Worm (Caenorhabditis elegans) whole organism, L1 larva: Measurements from ENCODE around the gene rskd-1.
A peak's percentile ranks its signal among the peaks of the same experiment; 100 is the strongest.

Experiments
- F16B12.6 ChIP-seq: fragments of 150-350 bp; optimal IDR thresholded peaks from 2 replicates; lab custom pipeline; 2014; ENCODE audit warnings: missing biosample characterization, missing genetic modification characterization
- Y116A8C.19 ChIP-seq: sonication (generic microtip); optimal IDR thresholded peaks from 2 replicates; lab custom pipeline; 2016; ENCODE audit warnings: missing compliant biosample characterization, missing genetic modification characterization, borderline replicate concordance
- alr-1 ChIP-seq: fragments of 200-800 bp; sonication (Bioruptor generic); optimal IDR thresholded peaks from 2 replicates; lab custom pipeline; 2018; ENCODE audit warnings: borderline replicate concordance, mild to moderate bottlenecking, missing genetic modification characterization, missing compliant biosample characterization
- blmp-1 ChIP-seq: fragments of 150-350 bp; optimal IDR thresholded peaks from 2 replicates; lab custom pipeline; 2014; ENCODE audit warnings: missing biosample characterization, missing genetic modification characterization
- ceh-63 ChIP-seq: fragments of 200-800 bp; sonication (Bioruptor generic); optimal IDR thresholded peaks from 2 replicates; lab custom pipeline; 2018; ENCODE audit warnings: mild to moderate bottlenecking, missing genetic modification characterization, missing compliant biosample characterization
- ceh-88 ChIP-seq: fragments of 200-800 bp; sonication (Bioruptor generic); IDR thresholded peaks from 2 replicates; pipeline ENCODE4 v1.3.6; 2022; ENCODE audit warnings: missing genetic modification characterization, missing compliant biosample characterization
- ceh-90 ChIP-seq: sonication (generic microtip); optimal IDR thresholded peaks from 2 replicates; lab custom pipeline; 2016; ENCODE audit warnings: missing genetic modification characterization, missing compliant biosample characterization
- ces-1 ChIP-seq: fragments of 150-350 bp; optimal IDR thresholded peaks from 2 replicates; lab custom pipeline; 2014; ENCODE audit warnings: missing biosample characterization, missing genetic modification reagents, missing genetic modification characterization
- dpl-1 ChIP-seq, 3 experiments: fragments of 150-350 bp in 2 of 3; sonication (generic microtip) in 1 of 3; optimal IDR thresholded peaks; 2 replicates each; lab custom pipeline; 2014 to 2017; ENCODE audit warnings: missing biosample characterization in 3 of 3, missing genetic modification characterization in 3 of 3, missing genetic modification reagents in 3 of 3
- dsc-1 ChIP-seq: sonication (generic microtip); optimal IDR thresholded peaks from 2 replicates; lab custom pipeline; 2016; ENCODE audit warnings: mild to moderate bottlenecking, missing genetic modification characterization, missing compliant biosample characterization
- efl-1 ChIP-seq, 4 experiments: fragments of 150-350 bp; optimal IDR thresholded peaks in 3 of 4; peaks in 1 of 4; 1 replicate in 1 of 4; 2 replicates in 3 of 4; lab custom pipeline; 2014; ENCODE audit warnings: missing biosample characterization in 2 of 4, missing genetic modification characterization in 2 of 4, missing genetic modification reagents in 2 of 4
- egl-13 ChIP-seq: sonication (generic microtip); optimal IDR thresholded peaks from 2 replicates; lab custom pipeline; 2016; ENCODE audit warnings: missing genotype, missing genetic modification reagents, missing genetic modification characterization, missing compliant biosample characterization
- ets-5 ChIP-seq: fragments of 200-800 bp; sonication (Bioruptor generic); IDR thresholded peaks from 2 replicates; pipeline ENCODE4 v1.3.6; 2022; ENCODE audit warnings: missing genetic modification characterization, missing compliant biosample characterization
- fkh-4 ChIP-seq: sonication (generic microtip); optimal IDR thresholded peaks from 2 replicates; lab custom pipeline; 2016; ENCODE audit warnings: missing compliant biosample characterization, missing genetic modification characterization, borderline replicate concordance
- fos-1 ChIP-seq: fragments of 150-350 bp; optimal IDR thresholded peaks from 2 replicates; lab custom pipeline; 2014; ENCODE audit warnings: missing biosample characterization, missing genetic modification characterization
- grh-1 ChIP-seq: fragments of 200-800 bp; sonication (Bioruptor generic); IDR thresholded peaks from 2 replicates; pipeline ENCODE4 v1.3.6; 2022; ENCODE audit warnings: missing genetic modification reagents, missing genetic modification characterization, missing compliant biosample characterization
- hlh-17 ChIP-seq: fragments of 200-800 bp; sonication (Bioruptor generic); optimal IDR thresholded peaks from 2 replicates; lab custom pipeline; 2018; ENCODE audit warnings: missing genetic modification characterization, mild to moderate bottlenecking, missing compliant biosample characterization, moderate library complexity, borderline replicate concordance
- hlh-4 ChIP-seq: sonication (generic microtip); optimal IDR thresholded peaks from 2 replicates; lab custom pipeline; 2016; ENCODE audit warnings: mild to moderate bottlenecking, missing genetic modification characterization, missing compliant biosample characterization
- hpl-2 ChIP-seq: fragments of 150-350 bp; optimal IDR thresholded peaks from 2 replicates; lab custom pipeline; 2014; ENCODE audit warnings: missing biosample characterization, missing genetic modification reagents, missing genetic modification characterization
- irx-1 ChIP-seq: sonication (generic microtip); optimal IDR thresholded peaks from 2 replicates; lab custom pipeline; 2016; ENCODE audit warnings: missing genetic modification characterization, missing compliant biosample characterization
- isw-1 ChIP-seq: fragments of 200-800 bp; sonication (Bioruptor generic); IDR thresholded peaks from 2 replicates; pipeline ENCODE4 v1.3.6; 2022; ENCODE audit warnings: missing genetic modification characterization, missing compliant biosample characterization
- lin-13 ChIP-seq: fragments of 150-350 bp; optimal IDR thresholded peaks from 2 replicates; lab custom pipeline; 2014; ENCODE audit warnings: missing biosample characterization, missing genetic modification reagents, missing genetic modification characterization
- lin-35 ChIP-seq, 2 experiments: fragments of 150-350 bp; optimal IDR thresholded peaks; 2 replicates each; lab custom pipeline; 2014; ENCODE audit warnings: missing biosample characterization in 2 of 2, missing genetic modification characterization in 2 of 2, missing genetic modification reagents in 2 of 2
- lin-39 ChIP-seq: fragments of 150-350 bp; optimal IDR thresholded peaks from 2 replicates; lab custom pipeline; 2014; ENCODE audit warnings: missing biosample characterization, missing genetic modification reagents, missing genetic modification characterization
- lsy-2 ChIP-seq, 2 experiments: fragments of 150-350 bp; optimal IDR thresholded peaks; 2 replicates each; lab custom pipeline; 2014; ENCODE audit warnings: missing biosample characterization in 2 of 2, missing genetic modification characterization in 2 of 2
- mdl-1 ChIP-seq, 2 experiments: fragments of 150-350 bp; optimal IDR thresholded peaks; 2 replicates each; lab custom pipeline; 2014 to 2017; ENCODE audit warnings: missing biosample characterization in 2 of 2, missing genetic modification characterization in 2 of 2, inconsistent platforms in 1 of 2
- mep-1 ChIP-seq: fragments of 150-350 bp; optimal IDR thresholded peaks from 2 replicates; lab custom pipeline; 2014; ENCODE audit warnings: missing biosample characterization, missing genetic modification characterization
- nhr-11 ChIP-seq: fragments of 150-350 bp; optimal IDR thresholded peaks from 2 replicates; lab custom pipeline; 2014; ENCODE audit warnings: missing biosample characterization, missing genetic modification characterization
- nhr-12 ChIP-seq: sonication (generic microtip); optimal IDR thresholded peaks from 2 replicates; lab custom pipeline; 2017; ENCODE audit warnings: missing biosample characterization, missing genetic modification characterization
- nhr-237 ChIP-seq: fragments of 150-350 bp; optimal IDR thresholded peaks from 2 replicates; lab custom pipeline; 2014; ENCODE audit warnings: missing biosample characterization, missing genetic modification characterization
- nhr-47 ChIP-seq: sonication (generic microtip); optimal IDR thresholded peaks from 2 replicates; lab custom pipeline; 2016; ENCODE audit warnings: mild to moderate bottlenecking, missing genetic modification characterization, moderate library complexity, missing compliant biosample characterization
- nhr-76 ChIP-seq: sonication (generic microtip); optimal IDR thresholded peaks from 2 replicates; lab custom pipeline; 2017; ENCODE audit warnings: missing biosample characterization, missing genetic modification characterization
- nhr-77 ChIP-seq: fragments of 150-350 bp; optimal IDR thresholded peaks from 2 replicates; lab custom pipeline; 2014; ENCODE audit warnings: missing biosample characterization, missing genetic modification characterization
- nhr-85 ChIP-seq: sonication (generic microtip); peaks from one replicate; lab custom pipeline; 2016; ENCODE audit warnings: missing genetic modification characterization, inconsistent platforms, missing compliant biosample characterization
- nhr-90 ChIP-seq: sonication (generic microtip); optimal IDR thresholded peaks from 2 replicates; lab custom pipeline; 2016; ENCODE audit warnings: mild to moderate bottlenecking, missing genetic modification characterization, missing compliant biosample characterization; ENCODE audit not compliant: poor library complexity
- pag-3 ChIP-seq: sonication (generic microtip); optimal IDR thresholded peaks from 2 replicates; lab custom pipeline; 2017; ENCODE audit warnings: missing genetic modification characterization, mild to moderate bottlenecking, missing compliant biosample characterization, antibody characterized with exemption, borderline replicate concordance; ENCODE audit not compliant: insufficient read depth
- pqm-1 ChIP-seq: sonication (generic microtip); optimal IDR thresholded peaks from 3 replicates; lab custom pipeline; 2017; ENCODE audit warnings: missing biosample characterization, missing genetic modification characterization
- rnt-1 ChIP-seq: sonication (generic microtip); optimal IDR thresholded peaks from 2 replicates; lab custom pipeline; 2016; ENCODE audit warnings: mild to moderate bottlenecking, missing genetic modification characterization, moderate library complexity, missing compliant biosample characterization
- skn-1 ChIP-seq: fragments of 150-350 bp; optimal IDR thresholded peaks from 2 replicates; lab custom pipeline; 2014; ENCODE audit warnings: missing biosample characterization, missing genetic modification characterization
- sox-4 ChIP-seq: sonication (generic microtip); optimal IDR thresholded peaks from 2 replicates; lab custom pipeline; 2016; ENCODE audit warnings: missing genetic modification characterization, missing compliant biosample characterization
- swsn-7 ChIP-seq: sonication (generic microtip); optimal IDR thresholded peaks from 2 replicates; lab custom pipeline; 2016; ENCODE audit warnings: missing genetic modification characterization, missing compliant biosample characterization
- tbx-2 ChIP-seq: sonication (generic microtip); optimal IDR thresholded peaks from 2 replicates; lab custom pipeline; 2016; ENCODE audit warnings: missing genetic modification characterization, missing compliant biosample characterization
- unc-130 ChIP-seq: fragments of 150-350 bp; optimal IDR thresholded peaks from 2 replicates; lab custom pipeline; 2017; ENCODE audit warnings: missing biosample characterization, missing genetic modification characterization, inconsistent platforms
- unc-30 ChIP-seq: sonication (generic microtip); optimal IDR thresholded peaks from 2 replicates; lab custom pipeline; 2017; ENCODE audit warnings: missing biosample characterization, missing genetic modification characterization
- vab-15 ChIP-seq: sonication (generic microtip); optimal IDR thresholded peaks from 2 replicates; lab custom pipeline; 2017; ENCODE audit warnings: missing genotype, mild to moderate bottlenecking, missing genetic modification characterization, missing compliant biosample characterization
- ztf-11 ChIP-seq, 2 experiments: sonication (generic microtip); optimal IDR thresholded peaks; 2 replicates each; lab custom pipeline; 2016 to 2017; ENCODE audit warnings: missing genetic modification characterization in 2 of 2, missing biosample characterization in 1 of 2, missing compliant biosample characterization in 1 of 2
- ztf-4 ChIP-seq: fragments of 150-350 bp; optimal IDR thresholded peaks from 2 replicates; lab custom pipeline; 2014; ENCODE audit warnings: missing biosample characterization, missing genetic modification characterization

The rskd-1 gene

DNA sequence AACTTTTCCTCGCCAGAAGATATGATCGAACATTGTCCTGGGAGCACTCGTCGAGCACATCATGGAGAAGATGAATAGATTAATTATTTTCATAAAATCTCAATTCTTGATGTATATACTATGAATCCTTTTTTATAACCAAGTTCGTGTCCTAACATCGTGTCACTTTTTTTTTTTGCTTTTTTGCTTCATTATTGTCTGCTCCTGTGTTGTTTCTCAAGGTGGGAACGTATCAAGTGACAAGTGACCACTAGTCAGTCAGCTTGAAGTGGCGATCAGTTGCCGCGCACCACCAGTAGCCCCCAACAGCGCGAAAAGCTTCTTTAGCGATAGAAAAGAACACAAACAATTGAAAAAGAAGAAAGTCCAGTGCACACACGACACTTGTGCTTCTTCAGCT, 36.1 kb downstream of the rskd-1 start, which contains the start of gene lrx-1:
TSS of gene lrx-1 (plus strand) at position 301 of the 400 bp plus-strand sequence.
- TF ChIP-seq egl-13 (tag; lab: Kevin White, UChicago) (no peak), sox-4 (no peak), vab-15 (tag; lab: Kevin White, UChicago) (no peak), fkh-4 (tag; lab: Kevin White, UChicago) (no peak)
- TF ChIP-seq, all 84 proteins: peak for 0

ce11 chrV:12251041-12251440, 37.4 kb downstream of the rskd-1 start, which contains the start of gene T04H1.5:
T04H1.5 (plus strand) TSS chrV:12251341.
- no peak for TF ChIP-seq sox-4
- TF ChIP-seq hlh-4 (tag; lab: Kevin White, UChicago), result no peak
- TF ChIP-seq nhr-11, result no peak
- TF ChIP-seq skn-1 (tag; lab: Kevin White, UChicago), result no peak
- TF ChIP-seq pag-3 (tag; lab: Kevin White, UChicago), result no peak
- TF ChIP-seq nhr-85, result no peak

ce11 chrV:12245777-12246452, 42.5 kb downstream of the rskd-1 start:
- TF ChIP-seq ceh-90 (no peak), ceh-63 (GFP tag; lab: Kevin White, UChicago) (no peak), hpl-2 (no peak), lin-13 (GFP tag; lab: Kevin White, UChicago) (no peak), unc-130 (tag; lab: Kevin White, UChicago) (no peak), dsc-1 (no peak), unc-30 (tag; lab: Kevin White, UChicago) (no peak), mdl-1 (tag; optimal IDR thresholded peaks at IDR 0.05; lab: Kevin White, UChicago) (no peak), Y116A8C.19 (tag; lab: Kevin White, UChicago) (no peak), nhr-237 (tag; lab: Kevin White, UChicago) (no peak), nhr-12 (no peak), nhr-76 (tag; lab: Kevin White, UChicago) (no peak), efl-1 (optimal IDR thresholded peaks at IDR 0.05; lab: Kevin White, UChicago) (peak; percentile 19 to 75), efl-1 (GFP tag; optimal IDR thresholded peaks at IDR 0.05 in 1 of 2; lab: Kevin White, UChicago) (peak; percentile 82 to 98), ztf-4 (tag; lab: Kevin White, UChicago) (no peak), fos-1 (no peak), alr-1 (tag; lab: Kevin White, UChicago) (no peak), tbx-2 (tag; lab: Kevin White, UChicago) (no peak), hlh-17 (no peak), nhr-77 (tag; lab: Kevin White, UChicago) (no peak), nhr-47 (no peak), skn-1 (tag; lab: Kevin White, UChicago) (peak; percentile 36), lsy-2 (tag; optimal IDR thresholded peaks at IDR 0.05; lab: Kevin White, UChicago) (no peak), nhr-90 (tag; lab: Kevin White, UChicago) (no peak), ets-5 (GFP tag; lab: Robert Waterston, UW) (no peak), ztf-11 (tag; optimal IDR thresholded peaks at IDR 0.05; lab: Kevin White, UChicago) (no peak), blmp-1 (peak; percentile 36), rnt-1 (no peak), lin-35 (GFP tag; optimal IDR thresholded peaks at IDR 0.05; lab: Kevin White, UChicago) (peak; percentile 55 to 86), pag-3 (tag; lab: Kevin White, UChicago) (no peak), swsn-7 (tag; lab: Kevin White, UChicago) (no peak), pqm-1 (tag; lab: Kevin White, UChicago) (no peak), isw-1 (no peak), irx-1 (tag; lab: Kevin White, UChicago) (no peak), nhr-85 (peak; percentile 64), nhr-11 (no peak), ces-1 (GFP tag; lab: Kevin White, UChicago) (no peak), ceh-88 (GFP tag; lab: Robert Waterston, UW) (no peak), grh-1 (GFP tag; lab: Robert Waterston, UW) (no peak), mep-1 (tag; lab: Kevin White, UChicago) (peak; percentile 25), dpl-1 (GFP tag; optimal IDR thresholded peaks at IDR 0.05; lab: Kevin White, UChicago) (peak; percentile 45 to 81 (median 74)), lin-39 (no peak), F16B12.6 (tag; lab: Kevin White, UChicago) (no peak)
